Worm (Caenorhabditis elegans) whole organism, dauer: ENCODE measurements around the gene ssup-72.

Source experiments
- unc-62 ChIP-seq: sonication (generic microtip); optimal IDR thresholded peaks from 2 replicates; lab custom pipeline; 2017; ENCODE audit warnings: missing biosample characterization, missing genetic modification reagents, missing genetic modification characterization

Gene ssup-72

ce11 chrII:6810663-6811062 lies 34.3 kb downstream of the ssup-72 start, which contains the start of gene snt-1:
Gene snt-1, plus strand, starts transcription at chrII:6810963.
- TF ChIP-seq unc-62 (GFP tag; lab: Kevin White, UChicago): no peak

DNA sequence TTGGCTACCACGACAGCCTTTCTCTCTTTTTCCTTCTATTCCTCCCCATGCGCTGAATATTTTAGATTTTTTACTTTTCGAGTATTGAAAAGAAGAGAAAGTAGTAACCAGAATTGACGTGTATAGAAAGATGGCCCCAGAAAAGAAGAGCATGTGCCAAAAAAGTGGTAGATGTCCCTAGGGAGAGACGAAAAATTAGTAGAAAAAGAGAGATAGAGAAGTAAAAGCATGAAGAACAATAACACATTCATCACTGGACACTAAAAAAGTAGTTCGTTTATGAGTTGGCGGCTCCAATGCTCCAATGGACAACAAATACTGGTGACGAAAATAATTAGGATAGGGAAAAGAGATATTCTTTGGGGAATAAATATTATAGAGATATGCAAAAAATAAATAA lies 36.1 kb downstream of the ssup-72 start:
- no peak for TF ChIP-seq unc-62 (GFP tag; lab: Kevin White, UChicago)

DNA sequence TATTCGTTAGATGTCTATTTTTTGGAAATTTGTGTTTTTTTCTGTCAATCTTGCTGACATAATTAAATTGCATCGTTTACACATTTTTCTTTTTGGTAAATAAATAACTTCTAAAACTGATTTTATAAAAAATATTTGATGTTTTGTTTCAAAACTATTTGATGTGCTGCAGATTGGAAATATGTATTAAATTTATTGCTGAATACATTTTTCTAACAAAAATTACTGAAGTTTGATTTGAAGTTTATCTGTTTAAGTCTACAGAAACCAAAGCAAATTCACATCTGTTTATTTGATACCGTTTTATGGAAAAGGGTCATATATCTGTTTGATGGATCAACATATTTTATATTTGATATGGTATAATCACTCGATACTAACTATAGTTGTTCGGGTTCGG lies 39.9 kb downstream of the ssup-72 start:
- no peak for TF ChIP-seq unc-62 (GFP tag; lab: Kevin White, UChicago)

DNA sequence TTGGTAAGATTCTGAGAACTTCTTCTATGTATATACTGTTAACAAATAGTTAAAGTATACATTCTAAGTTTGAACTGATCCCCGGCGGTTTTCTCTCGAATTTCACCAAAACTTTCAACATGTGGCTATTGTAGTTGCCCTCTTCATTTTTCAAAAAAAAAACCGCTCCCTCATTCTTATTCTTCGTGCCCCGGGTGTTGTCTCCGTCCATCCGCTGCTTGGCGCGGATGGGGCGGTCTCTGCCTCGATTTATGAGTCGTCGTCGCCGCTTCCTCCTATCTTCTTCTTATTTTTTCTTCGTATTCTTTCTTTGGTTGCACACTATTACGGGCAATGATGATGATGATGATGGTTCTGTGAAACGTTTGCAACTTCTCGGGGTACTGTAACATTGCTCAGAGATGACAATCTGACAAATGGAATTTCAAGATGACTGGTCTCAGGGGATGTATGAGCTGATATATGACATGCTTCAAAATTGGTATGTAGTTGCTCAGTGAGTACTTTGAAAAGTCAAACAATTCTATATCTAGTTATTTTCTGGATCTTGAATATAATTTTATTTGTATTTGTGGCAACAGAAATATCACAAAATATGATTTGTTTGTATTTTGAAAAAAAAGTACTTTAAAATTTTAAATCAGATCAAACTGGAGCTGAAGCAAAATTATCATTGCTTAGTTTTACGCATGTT lies 44.0 kb downstream of the ssup-72 start:
- no peak for TF ChIP-seq unc-62 (GFP tag; lab: Kevin White, UChicago)

DNA sequence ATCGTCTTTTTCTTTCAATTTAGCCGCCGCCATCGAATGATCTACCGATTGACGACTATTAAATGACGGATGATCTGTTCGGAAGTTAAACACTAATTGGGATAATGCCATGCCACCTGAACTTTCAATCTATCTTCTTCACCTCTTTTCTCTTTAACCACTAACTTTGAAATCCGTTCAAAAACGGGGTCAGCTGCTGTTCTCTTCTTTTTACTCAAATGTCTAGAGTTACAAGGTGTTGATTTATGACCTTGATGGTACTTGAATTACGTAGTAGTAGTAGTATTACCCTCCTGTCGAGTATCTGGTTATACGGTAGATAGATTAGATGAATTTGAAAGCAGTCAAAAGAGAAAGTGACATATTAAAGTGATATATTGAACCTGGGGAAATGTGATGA lies 44.7 kb downstream of the ssup-72 start:
- TF ChIP-seq unc-62 (GFP tag; lab: Kevin White, UChicago): no peak

- no peak for TF ChIP-seq unc-62 (GFP tag; lab: Kevin White, UChicago)
These were observed 45.4 kb downstream of the ssup-72 start for ce11 chrII:6821832-6822231.

- TF ChIP-seq unc-62 (GFP tag; lab: Kevin White, UChicago): no peak
These were observed 45.9 kb downstream of the ssup-72 start for ce11 chrII:6822347-6822746.

DNA sequence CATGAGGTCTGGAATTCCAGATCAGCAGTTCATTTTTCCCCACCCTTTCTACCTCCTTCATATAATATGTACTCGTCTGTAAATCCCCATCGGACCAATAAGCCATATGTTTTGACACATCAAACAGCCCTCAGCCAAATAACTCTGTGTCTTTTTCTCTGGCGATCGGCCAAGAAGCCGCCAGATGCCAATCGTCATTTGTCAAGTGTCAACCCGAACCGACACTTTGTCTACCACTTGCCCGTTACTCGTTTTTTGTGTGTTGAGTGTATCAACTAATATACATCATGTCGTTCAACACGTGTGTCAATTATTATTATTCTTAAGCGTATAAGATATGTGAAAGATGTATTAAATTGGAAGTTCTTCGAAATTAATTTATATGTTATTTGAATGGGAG lies 46.8 kb downstream of the ssup-72 start:
- TF ChIP-seq unc-62 (GFP tag; lab: Kevin White, UChicago): no peak

ce11 chrII:6823912-6824311 lies 47.5 kb downstream of the ssup-72 start:
- TF ChIP-seq unc-62 (GFP tag; lab: Kevin White, UChicago): no peak

DNA sequence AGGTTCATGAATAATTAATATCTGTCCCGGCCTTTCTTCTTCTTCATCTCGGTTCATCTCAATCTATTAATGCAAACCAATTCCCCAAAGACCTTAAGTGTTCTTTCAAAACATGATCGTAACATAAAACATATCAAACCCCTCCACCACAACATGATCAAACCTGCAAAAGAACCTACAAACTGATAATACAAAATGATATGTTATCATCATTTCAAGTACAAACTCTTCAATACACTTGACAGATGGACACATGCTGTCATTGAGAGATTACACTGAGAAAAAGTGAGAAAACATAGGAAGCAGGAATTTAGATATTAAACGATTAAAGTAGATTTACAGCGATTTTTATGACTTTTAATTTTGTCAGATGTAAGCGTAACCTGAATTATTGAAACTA lies 48.1 kb downstream of the ssup-72 start:
- no peak for TF ChIP-seq unc-62 (GFP tag; lab: Kevin White, UChicago)

DNA sequence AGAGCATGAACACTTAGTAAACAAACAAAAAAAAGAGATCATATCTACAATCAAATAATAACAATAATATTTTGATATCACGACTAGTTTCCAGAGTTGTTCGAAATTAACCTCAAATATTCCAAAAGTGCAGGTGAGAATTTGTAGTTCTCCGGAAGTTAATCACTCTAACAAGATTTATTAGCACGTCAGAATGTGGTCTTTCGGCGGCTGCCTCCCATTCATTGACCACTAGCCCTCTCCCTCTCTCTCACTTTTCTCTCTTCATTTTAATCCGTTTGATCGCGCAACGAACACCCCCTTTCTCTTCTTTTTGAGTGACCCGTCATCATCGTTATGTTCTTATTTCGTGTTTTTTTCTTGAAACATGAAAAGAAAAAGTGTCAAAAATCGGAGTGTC lies 49.3 kb downstream of the ssup-72 start:
- TF ChIP-seq unc-62 (GFP tag; lab: Kevin White, UChicago): no peak

DNA sequence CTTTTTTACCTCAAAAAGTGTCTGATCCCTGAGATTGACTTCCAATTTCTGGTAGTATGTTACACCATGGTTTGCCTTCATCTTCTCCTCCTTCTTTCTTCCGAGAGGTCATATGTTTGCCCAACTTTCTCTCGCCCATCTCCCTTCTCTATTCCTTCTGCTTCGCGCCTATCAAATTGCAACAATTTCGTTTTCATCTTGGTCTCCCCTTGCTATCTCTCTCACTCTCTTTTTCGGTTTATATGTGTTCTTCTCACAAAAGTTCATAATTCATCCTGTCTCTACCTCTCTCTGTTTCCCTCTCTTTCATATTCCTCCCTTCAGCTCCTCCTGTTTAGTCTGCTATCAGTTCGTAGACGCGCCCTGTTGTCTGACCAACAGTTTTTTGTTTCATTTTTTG lies 50.3 kb downstream of the ssup-72 start:
- no peak for TF ChIP-seq unc-62 (GFP tag; lab: Kevin White, UChicago)

ce11 chrII:6827388-6827787 lies 51.0 kb downstream of the ssup-72 start:
- TF ChIP-seq unc-62 (GFP tag; lab: Kevin White, UChicago): no peak
